Worm (Caenorhabditis elegans) whole organism, L2 larva: ENCODE results near the gene dkf-2.

Experiments
- elt-1 ChIP-seq: fragments of 150-350 bp; optimal IDR thresholded peaks from 2 replicates; lab custom pipeline; 2014; ENCODE audit warnings: missing biosample characterization, missing genetic modification characterization
- lin-39 ChIP-seq: fragments of 150-350 bp; optimal IDR thresholded peaks from 2 replicates; lab custom pipeline; 2014; ENCODE audit warnings: missing biosample characterization, missing genetic modification reagents, missing genetic modification characterization
- lsy-2 ChIP-seq, 2 experiments: fragments of 150-350 bp in 1 of 2; sonication (generic microtip) in 1 of 2; optimal IDR thresholded peaks; 2 replicates each; lab custom pipeline; 2014 to 2017; ENCODE audit warnings: missing biosample characterization in 2 of 2, missing genetic modification characterization in 2 of 2
- mdl-1 ChIP-seq, 2 experiments: fragments of 150-350 bp in 1 of 2; sonication (generic microtip) in 1 of 2; optimal IDR thresholded peaks; 2 replicates each; lab custom pipeline; 2017; ENCODE audit warnings: missing biosample characterization in 2 of 2, missing genetic modification characterization in 2 of 2
- unc-39 ChIP-seq: fragments of 150-350 bp; optimal IDR thresholded peaks from 2 replicates; lab custom pipeline; 2014; ENCODE audit warnings: missing biosample characterization, missing genetic modification characterization
- unc-62 ChIP-seq: fragments of 150-350 bp; optimal IDR thresholded peaks from 2 replicates; lab custom pipeline; 2014; ENCODE audit warnings: missing biosample characterization, missing genetic modification reagents, missing genetic modification characterization

DNA sequence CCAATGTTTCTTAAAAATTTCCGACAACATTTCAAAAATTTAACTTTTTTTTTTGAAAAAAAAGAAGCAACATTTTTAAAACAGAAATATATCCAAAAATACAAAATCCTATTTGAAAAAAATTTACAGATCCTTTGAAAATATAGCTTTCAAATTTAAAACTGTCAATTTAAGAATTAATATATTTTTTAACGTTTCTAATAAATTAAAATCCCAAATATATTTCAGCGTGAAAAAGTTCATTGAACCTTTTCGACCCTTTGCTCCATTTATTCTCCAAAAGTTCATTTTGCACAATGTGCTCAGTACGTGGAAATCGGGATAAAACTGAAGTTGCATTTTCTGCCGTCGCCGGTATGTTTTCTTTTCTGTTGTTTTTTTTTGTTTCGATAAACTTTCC, 85.4 kb downstream of the dkf-2 start, which contains the start of gene phy-3:
- TF ChIP-seq elt-1 = no peak
- TF ChIP-seq mdl-1 (tag; optimal IDR thresholded peaks at IDR 0.05; lab: Kevin White, UChicago) = no peak
- no peak for TF ChIP-seq lin-39 (tag; lab: Kevin White, UChicago)
- TF ChIP-seq unc-39 = no peak
- no peak for TF ChIP-seq unc-62 (GFP tag; lab: Kevin White, UChicago)
- TF ChIP-seq lsy-2 (tag; optimal IDR thresholded peaks at IDR 0.05; lab: Kevin White, UChicago) = no peak
